Fruit fly (Drosophila melanogaster) Kc167 (cell line): ENCODE results near the gene CG8509.

Experiments used
- h ChIP-seq: fragments of >200 bp; optimal IDR thresholded peaks from 3 replicates; lab custom pipeline; 2018; ENCODE audit warnings: missing external identifiers
- psq ChIP-seq: fragments of >200 bp; optimal IDR thresholded peaks from 2 replicates; lab custom pipeline; 2017; ENCODE audit warnings: missing external identifiers

- no peak for TF ChIP-seq h (lab: Kevin White, UChicago)
- no peak for TF ChIP-seq psq (lab: Kevin White, UChicago)
Observed at dm6 chrX:15841346-15841745, 32.0 kb downstream of the CG8509 start.
